Worm (Caenorhabditis elegans) whole organism, L1 larva: ENCODE data around the gene srh-131.

Source experiments
- blmp-1 ChIP-seq: fragments of 150-350 bp; optimal IDR thresholded peaks from 2 replicates; lab custom pipeline; 2014; ENCODE audit warnings: missing biosample characterization, missing genetic modification characterization
- ceh-88 ChIP-seq: fragments of 200-800 bp; sonication (Bioruptor generic); IDR thresholded peaks from 2 replicates; pipeline ENCODE4 v1.3.6; 2022; ENCODE audit warnings: missing genetic modification characterization, missing compliant biosample characterization
- efl-1 ChIP-seq, 4 experiments: fragments of 150-350 bp; optimal IDR thresholded peaks in 3 of 4; peaks in 1 of 4; 1 replicate in 1 of 4; 2 replicates in 3 of 4; lab custom pipeline; 2014; ENCODE audit warnings: missing biosample characterization in 2 of 4, missing genetic modification characterization in 2 of 4, missing genetic modification reagents in 2 of 4
- pax-3 ChIP-seq: fragments of 200-800 bp; sonication (Bioruptor generic); optimal IDR thresholded peaks from 2 replicates; lab custom pipeline; 2018; ENCODE audit warnings: mild to moderate bottlenecking, missing genetic modification characterization, moderate library complexity, missing compliant biosample characterization
- snpc-4 ChIP-seq: fragments of 150-350 bp; optimal IDR thresholded peaks from 2 replicates; lab custom pipeline; 2014; ENCODE audit warnings: missing biosample characterization, missing genetic modification characterization

srh-131 gene

DNA sequence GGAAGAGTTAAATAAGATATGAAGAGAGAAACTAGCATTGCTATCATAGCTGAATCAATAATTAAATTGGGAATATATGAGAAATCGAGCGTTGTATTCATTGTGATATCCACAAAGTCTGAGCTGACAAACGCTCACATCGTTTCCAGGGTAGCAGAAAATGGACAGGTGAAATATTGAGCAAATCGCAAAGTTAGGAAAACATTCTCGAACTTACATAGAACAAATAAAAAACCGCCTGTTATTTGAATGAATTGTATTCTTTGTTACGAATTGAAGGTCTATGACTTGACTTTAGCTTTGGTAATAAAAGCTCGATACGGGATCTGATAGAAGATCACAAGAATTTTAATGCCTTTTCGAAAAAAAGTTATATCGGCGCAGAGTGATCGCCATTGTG, 30.6 kb downstream of the srh-131 start, which contains the start of gene srz-94:
Gene srz-94 (minus strand): TSS at position 101 of the 400 bp plus-strand sequence.
- TF ChIP-seq pax-3: no peak

DNA sequence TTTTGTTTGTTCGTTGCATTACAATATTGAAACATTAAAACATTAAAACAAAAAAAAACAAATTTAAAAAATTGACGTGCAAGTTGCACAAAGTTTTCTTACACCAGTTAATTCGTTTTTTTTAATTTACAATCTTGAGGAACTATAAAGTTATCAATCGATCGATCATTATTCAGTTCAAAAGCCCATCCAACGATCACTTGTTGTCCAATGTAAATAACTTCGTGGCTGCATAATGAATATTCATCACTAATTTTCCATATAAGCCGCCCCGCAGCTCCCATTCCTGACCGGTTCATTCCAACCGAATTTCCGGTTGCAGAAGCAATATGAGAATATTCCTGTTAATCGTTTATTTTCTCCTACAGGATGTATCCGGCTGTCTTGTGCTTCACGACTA, 37.0 kb downstream of the srh-131 start, which contains the start of gene hpo-33:
Gene hpo-33 (plus strand): TSS at position 301 of the 400 bp plus-strand sequence.
- TF ChIP-seq efl-1 (optimal IDR thresholded peaks at IDR 0.05; lab: Kevin White, UChicago): no peak
- TF ChIP-seq efl-1 (GFP tag; optimal IDR thresholded peaks at IDR 0.05 in 1 of 2; lab: Kevin White, UChicago): peak in 1 of 2 experiments; percentile 44
- no peak for TF ChIP-seq blmp-1 (tag; lab: Kevin White, UChicago)

DNA sequence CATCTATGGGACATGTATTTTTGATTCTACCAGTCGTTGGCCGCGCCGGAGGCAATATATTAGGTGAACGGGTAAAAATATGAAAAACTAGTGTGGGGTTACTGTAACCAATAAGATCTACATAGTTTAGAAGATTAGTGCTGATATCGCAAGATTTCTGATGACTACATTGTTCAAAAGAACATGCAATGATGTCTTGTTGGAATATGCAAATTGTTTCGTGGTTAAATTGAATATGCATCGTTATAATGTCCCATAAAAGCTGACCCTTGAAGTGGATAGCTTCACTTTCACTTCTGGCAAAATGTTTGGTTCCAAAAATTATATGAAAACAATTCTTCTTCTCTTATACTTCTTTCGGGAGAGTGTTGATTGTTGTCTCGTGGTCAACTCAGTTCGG, 39.2 kb downstream of the srh-131 start, which contains the start of gene F28B1.2:
Gene F28B1.2 (plus strand): TSS at position 301 of the 400 bp plus-strand sequence.
- TF ChIP-seq snpc-4 (tag; lab: Kevin White, UChicago) (no peak), efl-1 (optimal IDR thresholded peaks at IDR 0.05; lab: Kevin White, UChicago) (no peak), efl-1 (GFP tag; optimal IDR thresholded peaks at IDR 0.05 in 1 of 2; lab: Kevin White, UChicago) (peak in 1 of 2 experiments; percentile 48), ceh-88 (GFP tag; lab: Robert Waterston, UW) (no peak)
